Worm (Caenorhabditis elegans) whole organism, late embryonic: ENCODE results near the gene cutl-18.
A peak's percentile ranks its signal among the peaks of the same experiment; 100 is the strongest.

ENCODE experiments used
- C08G9.2 ChIP-seq: sonication (generic microtip); optimal IDR thresholded peaks from 2 replicates; lab custom pipeline; 2016; ENCODE audit warnings: mild to moderate bottlenecking, missing genetic modification characterization, moderate library complexity, missing compliant biosample characterization
- K02D7.2 ChIP-seq: sonication (generic microtip); optimal IDR thresholded peaks from 2 replicates; lab custom pipeline; 2017; ENCODE audit warnings: mild to moderate bottlenecking, missing genetic modification characterization, missing compliant biosample characterization
- T23F11.4 ChIP-seq: fragments of 200-800 bp; sonication (Bioruptor generic); optimal IDR thresholded peaks from 2 replicates; lab custom pipeline; 2018; ENCODE audit warnings: mild to moderate bottlenecking, missing genetic modification characterization, missing compliant biosample characterization
- ceh-14 ChIP-seq: sonication (generic microtip); optimal IDR thresholded peaks from 2 replicates; lab custom pipeline; 2016; ENCODE audit warnings: missing genotype, missing genetic modification characterization, missing compliant biosample characterization
- ceh-24 ChIP-seq: sonication (generic microtip); optimal IDR thresholded peaks from 2 replicates; lab custom pipeline; 2016; ENCODE audit warnings: mild to moderate bottlenecking, missing genetic modification characterization, missing compliant biosample characterization
- ceh-30 ChIP-seq: fragments of 150-350 bp; optimal IDR thresholded peaks from 2 replicates; lab custom pipeline; 2014; ENCODE audit warnings: missing biosample characterization, missing genetic modification characterization
- ceh-31 ChIP-seq: sonication (generic microtip); optimal IDR thresholded peaks from 2 replicates; lab custom pipeline; 2016; ENCODE audit warnings: missing genetic modification characterization, missing compliant biosample characterization
- ceh-45 ChIP-seq: fragments of 200-800 bp; sonication (Bioruptor generic); IDR thresholded peaks from 2 replicates; pipeline ENCODE4 v1.3.6; 2022; ENCODE audit warnings: missing genetic modification reagents, missing genetic modification characterization, missing compliant biosample characterization
- ceh-48 ChIP-seq: sonication (generic microtip); optimal IDR thresholded peaks from 2 replicates; lab custom pipeline; 2016; ENCODE audit warnings: missing genetic modification characterization, inconsistent platforms, missing compliant biosample characterization
- ceh-6 ChIP-seq: fragments of 200-800 bp; sonication (Bioruptor generic); optimal IDR thresholded peaks from 2 replicates; lab custom pipeline; 2018; ENCODE audit warnings: mild to moderate bottlenecking, missing genetic modification characterization, missing compliant biosample characterization
- ceh-9 ChIP-seq: sonication (generic microtip); optimal IDR thresholded peaks from 2 replicates; lab custom pipeline; 2016; ENCODE audit warnings: mild to moderate bottlenecking, missing genetic modification characterization, inconsistent platforms, missing compliant biosample characterization
- che-1 ChIP-seq: sonication (generic microtip); optimal IDR thresholded peaks from 2 replicates; lab custom pipeline; 2016; ENCODE audit warnings: mild to moderate bottlenecking, missing genetic modification characterization, missing compliant biosample characterization
- dmd-4 ChIP-seq: sonication (generic microtip); optimal IDR thresholded peaks from 2 replicates; lab custom pipeline; 2016; ENCODE audit warnings: borderline replicate concordance, missing genetic modification characterization, missing compliant biosample characterization
- dve-1 ChIP-seq: sonication (generic microtip); optimal IDR thresholded peaks from 2 replicates; lab custom pipeline; 2017; ENCODE audit warnings: antibody characterized with exemption, mild to moderate bottlenecking, missing genetic modification characterization, missing compliant biosample characterization
- elt-2 ChIP-seq: sonication (generic microtip); optimal IDR thresholded peaks from 2 replicates; lab custom pipeline; 2016; ENCODE audit warnings: missing genetic modification reagents, missing genetic modification characterization, missing compliant biosample characterization
- ets-4 ChIP-seq: sonication (generic microtip); optimal IDR thresholded peaks from 2 replicates; lab custom pipeline; 2016; ENCODE audit warnings: missing genetic modification characterization, missing compliant biosample characterization
- fax-1 ChIP-seq: sonication (generic microtip); optimal IDR thresholded peaks from 2 replicates; lab custom pipeline; 2016; ENCODE audit warnings: missing genotype, missing genetic modification characterization, missing compliant biosample characterization
- fkh-10 ChIP-seq: fragments of 150-350 bp; optimal IDR thresholded peaks from 2 replicates; lab custom pipeline; 2014; ENCODE audit warnings: missing biosample characterization, missing genetic modification reagents, missing genetic modification characterization
- gmeb-2 ChIP-seq: sonication (generic microtip); optimal IDR thresholded peaks from 2 replicates; lab custom pipeline; 2016; ENCODE audit warnings: missing genetic modification characterization, inconsistent platforms, missing compliant biosample characterization
- hlh-13 ChIP-seq: fragments of 200-800 bp; sonication (Bioruptor generic); optimal IDR thresholded peaks from 2 replicates; lab custom pipeline; 2018; ENCODE audit warnings: mild to moderate bottlenecking, missing genetic modification characterization, missing compliant biosample characterization
- hlh-30 ChIP-seq: sonication (generic microtip); optimal IDR thresholded peaks from 2 replicates; lab custom pipeline; 2017; ENCODE audit warnings: antibody characterized with exemption, missing genetic modification characterization, missing compliant biosample characterization; ENCODE audit not compliant: insufficient read depth
- hlh-8 ChIP-seq: sonication (generic microtip); optimal IDR thresholded peaks from 2 replicates; lab custom pipeline; 2016; ENCODE audit warnings: missing genotype, missing genetic modification characterization, missing compliant biosample characterization
- madf-2 ChIP-seq: sonication (generic microtip); optimal IDR thresholded peaks from 2 replicates; lab custom pipeline; 2017; ENCODE audit warnings: missing genetic modification characterization, missing compliant biosample characterization
- nfya-1 ChIP-seq: sonication (generic microtip); optimal IDR thresholded peaks from 2 replicates; lab custom pipeline; 2017; ENCODE audit warnings: missing genetic modification characterization, mild to moderate bottlenecking, missing compliant biosample characterization, antibody characterized with exemption, moderate library complexity
- nhr-11 ChIP-seq: fragments of 150-350 bp; optimal IDR thresholded peaks from 2 replicates; lab custom pipeline; 2014; ENCODE audit warnings: missing biosample characterization, missing genetic modification characterization
- pag-3 ChIP-seq: sonication (generic microtip); optimal IDR thresholded peaks from 2 replicates; lab custom pipeline; 2016; ENCODE audit warnings: missing compliant biosample characterization, missing genetic modification characterization, borderline replicate concordance
- pat-9 ChIP-seq: fragments of 200-800 bp; sonication (Bioruptor generic); optimal IDR thresholded peaks from 2 replicates; lab custom pipeline; 2018; ENCODE audit warnings: mild to moderate bottlenecking, missing genetic modification characterization, moderate library complexity, missing compliant biosample characterization
- pax-1 ChIP-seq: fragments of 150-350 bp; optimal IDR thresholded peaks from 2 replicates; lab custom pipeline; 2014; ENCODE audit warnings: missing biosample characterization, missing genetic modification characterization
- pha-2 ChIP-seq: sonication (generic microtip); optimal IDR thresholded peaks from 2 replicates; lab custom pipeline; 2017; ENCODE audit warnings: mild to moderate bottlenecking, missing genetic modification characterization, missing compliant biosample characterization
- pha-4 ChIP-seq: fragments of 150-350 bp; optimal IDR thresholded peaks from 2 replicates; lab custom pipeline; 2018; ENCODE audit warnings: missing biosample characterization, missing genetic modification reagents, missing genetic modification characterization
- pqm-1 ChIP-seq: sonication (generic microtip); optimal IDR thresholded peaks from 2 replicates; lab custom pipeline; 2016; ENCODE audit warnings: missing genetic modification characterization, missing compliant biosample characterization
- rnt-1 ChIP-seq: sonication (generic microtip); optimal IDR thresholded peaks from 2 replicates; lab custom pipeline; 2016; ENCODE audit warnings: missing genetic modification characterization, missing compliant biosample characterization
- sdc-2 ChIP-seq: sonication (generic microtip); optimal IDR thresholded peaks from 2 replicates; lab custom pipeline; 2016; ENCODE audit warnings: missing genotype, missing genetic modification characterization, missing compliant biosample characterization
- sox-4 ChIP-seq: sonication (generic microtip); optimal IDR thresholded peaks from 2 replicates; lab custom pipeline; 2017; ENCODE audit warnings: mild to moderate bottlenecking, missing genetic modification characterization, inconsistent platforms, missing compliant biosample characterization
- syd-9 ChIP-seq: sonication (generic microtip); optimal IDR thresholded peaks from 2 replicates; lab custom pipeline; 2016; ENCODE audit warnings: mild to moderate bottlenecking, missing genetic modification characterization, moderate library complexity, missing compliant biosample characterization
- tbx-7 ChIP-seq: sonication (generic microtip); optimal IDR thresholded peaks from 2 replicates; lab custom pipeline; 2016; ENCODE audit warnings: missing genotype, missing genetic modification characterization, missing compliant biosample characterization
- ttx-3 ChIP-seq: sonication (generic microtip); optimal IDR thresholded peaks from 2 replicates; lab custom pipeline; 2016; ENCODE audit warnings: missing genetic modification reagents, missing genetic modification characterization, missing compliant biosample characterization
- unc-3 ChIP-seq, 2 experiments: fragments of 200-800 bp in 1 of 2; sonication (Bioruptor generic) in 1 of 2; sonication (generic microtip) in 1 of 2; conservative IDR thresholded peaks in 1 of 2; optimal IDR thresholded peaks in 1 of 2; 2 replicates each; pipeline versions ENCODE4 v1.3.6 to Lab custom; 2016 to 2022; ENCODE audit warnings: missing compliant biosample characterization in 2 of 2, missing genetic modification characterization in 2 of 2, missing genetic modification reagents in 1 of 2
- unc-42 ChIP-seq: sonication (generic microtip); optimal IDR thresholded peaks from 2 replicates; lab custom pipeline; 2016; ENCODE audit warnings: missing genotype, missing genetic modification characterization, missing compliant biosample characterization
- unc-55 ChIP-seq: sonication (generic microtip); optimal IDR thresholded peaks from 2 replicates; lab custom pipeline; 2017; ENCODE audit warnings: missing biosample characterization, missing genetic modification reagents, missing genetic modification characterization
- ztf-16 ChIP-seq: sonication (generic microtip); optimal IDR thresholded peaks from 2 replicates; lab custom pipeline; 2017; ENCODE audit warnings: missing genetic modification characterization, missing compliant biosample characterization

The cutl-18 gene

ce11 chrV:11323720-11324119 is 7.0 kb upstream of the cutl-18 start, which contains the start of gene str-141:
str-141 (minus strand) TSS chrV:11323820.
- no peak for TF ChIP-seq ets-4 (tag; lab: Kevin White, UChicago)
- no peak for TF ChIP-seq sdc-2 (tag; lab: Kevin White, UChicago)
- TF ChIP-seq nhr-11 (tag; lab: Kevin White, UChicago), result no peak
- TF ChIP-seq unc-3 (GFP tag; conservative IDR thresholded peaks at IDR 0.05; lab: Robert Waterston, UW), result no peak
- no peak for TF ChIP-seq unc-3 (tag; optimal IDR thresholded peaks at IDR 0.05; lab: Kevin White, UChicago)
- no peak for TF ChIP-seq fax-1 (tag; lab: Kevin White, UChicago)
- TF ChIP-seq ceh-31 (tag; lab: Kevin White, UChicago), result no peak
- TF ChIP-seq T23F11.4 (GFP tag; lab: Kevin White, UChicago), result no peak
- no peak for TF ChIP-seq pha-2 (tag; lab: Kevin White, UChicago)
- no peak for TF ChIP-seq fkh-10
- TF ChIP-seq dve-1, result no peak
- TF ChIP-seq K02D7.2 (tag; lab: Kevin White, UChicago), result no peak
- TF ChIP-seq ceh-14 (tag; lab: Kevin White, UChicago), result no peak
- no peak for TF ChIP-seq pha-4 (tag; lab: Kevin White, UChicago)
- TF ChIP-seq ceh-48 (tag; lab: Kevin White, UChicago), result no peak
- TF ChIP-seq, all 69 proteins: peak for 0

- TF ChIP-seq rnt-1 (no peak), hlh-30 (tag; lab: Kevin White, UChicago) (no peak), pax-1 (tag; lab: Kevin White, UChicago) (no peak), dve-1 (no peak), syd-9 (tag; lab: Kevin White, UChicago) (no peak), K02D7.2 (tag; lab: Kevin White, UChicago) (no peak), ceh-30 (tag; lab: Kevin White, UChicago) (no peak)
- TF ChIP-seq, all 69 proteins: peak for 0
These were observed 5.0 kb upstream of the cutl-18 start, which contains the start of gene F47G9.4 for ce11 chrV:11321719-11322118. F47G9.4 (minus strand) TSS chrV:11321816.

- no peak for TF ChIP-seq che-1
- no peak for TF ChIP-seq unc-42
- TF ChIP-seq ztf-16 (tag; lab: Kevin White, UChicago), result no peak
- no peak for TF ChIP-seq rnt-1
- TF ChIP-seq ceh-30 (tag; lab: Kevin White, UChicago), result no peak
- no peak for TF ChIP-seq pqm-1
- no peak for TF ChIP-seq ceh-24 (tag; lab: Kevin White, UChicago)
- TF ChIP-seq unc-3 (GFP tag; conservative IDR thresholded peaks at IDR 0.05; lab: Robert Waterston, UW), result no peak
- TF ChIP-seq unc-3 (tag; optimal IDR thresholded peaks at IDR 0.05; lab: Kevin White, UChicago), result no peak
- no peak for TF ChIP-seq K02D7.2 (tag; lab: Kevin White, UChicago)
- no peak for TF ChIP-seq dve-1
These were observed 4.2 kb upstream of the cutl-18 start for ce11 chrV:11320860-11321259.

- TF ChIP-seq dmd-4 (tag; lab: Kevin White, UChicago) (peak; percentile 98), pqm-1 (peak; percentile 98), T23F11.4 (GFP tag; lab: Kevin White, UChicago) (peak; percentile 100), nfya-1 (tag; lab: Kevin White, UChicago) (peak; percentile 91), tbx-7 (tag; lab: Kevin White, UChicago) (peak; percentile 77), ttx-3 (tag; lab: Kevin White, UChicago) (peak; percentile 99), hlh-13 (GFP tag; lab: Kevin White, UChicago) (peak; percentile 99), ceh-24 (tag; lab: Kevin White, UChicago) (peak; percentile 97), hlh-8 (tag; lab: Kevin White, UChicago) (peak; percentile 97), sox-4 (tag; lab: Kevin White, UChicago) (peak; percentile 99), C08G9.2 (tag; lab: Kevin White, UChicago) (peak; percentile 99), ceh-45 (GFP tag; lab: Robert Waterston, UW) (peak; percentile 99), fax-1 (tag; lab: Kevin White, UChicago) (peak; percentile 96), ceh-30 (tag; lab: Kevin White, UChicago) (peak; percentile 96), elt-2 (tag; lab: Kevin White, UChicago) (peak; percentile 100), ceh-14 (tag; lab: Kevin White, UChicago) (peak; percentile 99), ceh-6 (GFP tag; lab: Kevin White, UChicago) (peak; percentile 100), madf-2 (peak; percentile 97), gmeb-2 (tag; lab: Kevin White, UChicago) (peak; percentile 99), ceh-31 (tag; lab: Kevin White, UChicago) (peak; percentile 96), ceh-9 (tag; lab: Kevin White, UChicago) (peak; percentile 98), hlh-30 (tag; lab: Kevin White, UChicago) (peak; percentile 98), unc-55 (GFP tag; lab: Kevin White, UChicago) (peak; percentile 65), pat-9 (tag; lab: Kevin White, UChicago) (peak; percentile 100), pag-3 (tag; lab: Kevin White, UChicago) (peak; percentile 92)
These were observed 2.4 kb downstream of the cutl-18 start for ce11 chrV:11314025-11314880.
